Fruit fly (Drosophila melanogaster): Measurements from ENCODE around the gene TfIIS.

DNA sequence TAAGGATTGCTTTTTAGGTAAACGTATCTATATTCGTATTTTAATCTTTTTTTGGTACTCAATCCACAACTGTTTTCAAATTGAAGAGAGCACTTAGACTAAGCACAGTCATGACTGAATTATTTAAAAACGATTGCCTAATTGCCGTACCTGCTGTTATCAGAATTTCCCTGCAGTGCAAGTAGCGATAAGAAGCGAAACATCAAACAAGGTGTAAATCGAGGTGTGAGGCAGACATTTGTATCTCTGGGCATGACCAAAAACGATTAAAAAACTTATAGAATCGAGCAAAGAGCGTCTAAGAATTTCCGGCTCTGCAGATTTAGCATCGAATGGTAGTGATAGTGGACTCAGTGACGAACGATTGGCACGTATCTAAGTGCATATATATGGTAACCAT, 5.5 kb downstream of the TfIIS start:
- TF ChIP-seq CG8301 (tag; optimal IDR thresholded peaks at IDR 0.05) (no peak), fd96Ca (GFP tag; IDR thresholded peaks at IDR 0.05) (no peak), EcR (GFP tag; optimal IDR thresholded peaks at IDR 0.05) (no peak), CG12605 (GFP tag; IDR thresholded peaks at IDR 0.05) (no peak), rn (GFP tag; IDR thresholded peaks at IDR 0.05) (no peak)
